Worm (Caenorhabditis elegans): ENCODE results near the gene C16D9.6.

The C16D9.6 gene

ce11 chrV:8215158-8215557 is 35.0 kb downstream of the C16D9.6 start:
- TF ChIP-seq ama-1 (optimal IDR thresholded peaks at IDR 0.05): no peak
- TF ChIP-seq tra-4 (tag; optimal IDR thresholded peaks at IDR 0.05): no peak
- no peak for TF ChIP-seq hmg-4 (GFP tag; optimal IDR thresholded peaks at IDR 0.05)
- no peak for TF ChIP-seq hmbx-1 (tag; optimal IDR thresholded peaks at IDR 0.05)
- no peak for TF ChIP-seq pes-1 (GFP tag; IDR thresholded peaks at IDR 0.05)
- no peak for TF ChIP-seq ceh-13 (GFP tag; optimal IDR thresholded peaks at IDR 0.05)
- no peak for TF ChIP-seq ets-7 (tag; optimal IDR thresholded peaks at IDR 0.05)
- no peak for TF ChIP-seq flt-1 (GFP tag; IDR thresholded peaks at IDR 0.05)
- TF ChIP-seq tbx-37 (GFP tag; conservative IDR thresholded peaks at IDR 0.05): no peak
- TF ChIP-seq ceh-36 (tag; optimal IDR thresholded peaks at IDR 0.05): no peak
- TF ChIP-seq scrt-1 (GFP tag; IDR thresholded peaks at IDR 0.05): no peak
- TF ChIP-seq F13C5.2 (tag; optimal IDR thresholded peaks at IDR 0.05): no peak
- TF ChIP-seq aly-1 (tag; optimal IDR thresholded peaks at IDR 0.05): no peak
- no peak for TF ChIP-seq tbx-11 (GFP tag; IDR thresholded peaks at IDR 0.05)
- TF ChIP-seq hnd-1 (tag; optimal IDR thresholded peaks at IDR 0.05): no peak
- no peak for TF ChIP-seq sea-1 (GFP tag; conservative IDR thresholded peaks at IDR 0.05)
- no peak for TF ChIP-seq B0310.2 (tag; optimal IDR thresholded peaks at IDR 0.05)

DNA sequence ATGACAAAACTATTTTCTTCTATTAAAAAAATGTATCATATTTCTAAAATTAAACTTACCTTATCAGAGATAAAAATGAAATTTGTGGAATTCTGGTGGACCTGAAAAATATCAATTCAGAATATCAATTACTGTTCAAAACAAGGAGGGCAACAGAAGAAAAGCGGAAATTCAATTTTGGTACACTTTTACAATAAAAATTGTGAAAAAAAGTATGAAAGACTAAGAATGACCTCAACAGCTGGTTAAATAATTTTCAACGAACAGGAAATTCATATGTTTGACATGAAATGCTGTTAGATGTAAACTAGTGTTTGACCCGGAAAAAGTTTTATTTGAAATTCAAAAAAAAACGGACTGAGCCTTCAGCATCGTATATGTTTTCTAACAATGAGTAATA is 36.2 kb downstream of the C16D9.6 start, which contains the start of gene K07C11.7:
K07C11.7 (minus strand) TSS at position 101 of the 400 bp plus-strand sequence.
- TF ChIP-seq hmbx-1 (tag; optimal IDR thresholded peaks at IDR 0.05): no peak
- TF ChIP-seq aly-1 (tag; optimal IDR thresholded peaks at IDR 0.05): no peak

DNA sequence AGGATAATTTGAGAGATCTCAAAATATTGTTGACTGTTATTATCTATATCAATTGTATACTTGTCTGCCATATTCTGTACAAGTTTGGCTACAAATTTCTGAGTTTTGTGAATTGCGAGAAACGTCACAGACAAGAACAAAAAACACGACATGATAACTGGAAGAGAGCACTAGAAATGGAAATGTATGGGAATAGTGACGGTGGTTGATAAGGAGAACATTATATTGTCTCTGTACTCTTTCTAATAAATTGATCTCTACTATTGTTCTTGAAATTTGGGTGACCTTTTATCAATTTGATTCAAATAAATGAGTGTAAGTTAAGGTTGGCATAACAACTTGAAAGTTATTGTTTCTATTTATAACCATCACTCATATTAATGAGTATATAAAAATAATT is 37.3 kb downstream of the C16D9.6 start:
- TF ChIP-seq scrt-1 (GFP tag; IDR thresholded peaks at IDR 0.05) (no peak), tbx-11 (GFP tag; IDR thresholded peaks at IDR 0.05) (no peak), ama-1 (optimal IDR thresholded peaks at IDR 0.05) (no peak), flt-1 (GFP tag; IDR thresholded peaks at IDR 0.05) (no peak), pes-1 (GFP tag; IDR thresholded peaks at IDR 0.05) (no peak), aly-1 (tag; optimal IDR thresholded peaks at IDR 0.05) (no peak), sea-1 (GFP tag; conservative IDR thresholded peaks at IDR 0.05) (no peak), ceh-36 (tag; optimal IDR thresholded peaks at IDR 0.05) (no peak), ceh-13 (GFP tag; optimal IDR thresholded peaks at IDR 0.05) (no peak), hmbx-1 (tag; optimal IDR thresholded peaks at IDR 0.05) (no peak)

ce11 chrV:8211993-8212392 is 38.1 kb downstream of the C16D9.6 start:
- TF ChIP-seq hmbx-1 (tag; optimal IDR thresholded peaks at IDR 0.05) (no peak), hmg-4 (GFP tag; optimal IDR thresholded peaks at IDR 0.05) (no peak), flt-1 (GFP tag; IDR thresholded peaks at IDR 0.05) (no peak), F13C5.2 (tag; optimal IDR thresholded peaks at IDR 0.05) (no peak), ceh-36 (tag; optimal IDR thresholded peaks at IDR 0.05) (no peak), tbx-11 (GFP tag; IDR thresholded peaks at IDR 0.05) (no peak), tra-4 (tag; optimal IDR thresholded peaks at IDR 0.05) (no peak), aly-1 (tag; optimal IDR thresholded peaks at IDR 0.05) (no peak), tbx-37 (GFP tag; conservative IDR thresholded peaks at IDR 0.05) (no peak), sea-1 (GFP tag; conservative IDR thresholded peaks at IDR 0.05) (no peak), scrt-1 (GFP tag; IDR thresholded peaks at IDR 0.05) (no peak), ama-1 (optimal IDR thresholded peaks at IDR 0.05) (no peak), ceh-13 (GFP tag; optimal IDR thresholded peaks at IDR 0.05) (no peak), B0310.2 (tag; optimal IDR thresholded peaks at IDR 0.05) (no peak), pes-1 (GFP tag; IDR thresholded peaks at IDR 0.05) (no peak), hnd-1 (tag; optimal IDR thresholded peaks at IDR 0.05) (no peak), ets-7 (tag; optimal IDR thresholded peaks at IDR 0.05) (no peak)

DNA sequence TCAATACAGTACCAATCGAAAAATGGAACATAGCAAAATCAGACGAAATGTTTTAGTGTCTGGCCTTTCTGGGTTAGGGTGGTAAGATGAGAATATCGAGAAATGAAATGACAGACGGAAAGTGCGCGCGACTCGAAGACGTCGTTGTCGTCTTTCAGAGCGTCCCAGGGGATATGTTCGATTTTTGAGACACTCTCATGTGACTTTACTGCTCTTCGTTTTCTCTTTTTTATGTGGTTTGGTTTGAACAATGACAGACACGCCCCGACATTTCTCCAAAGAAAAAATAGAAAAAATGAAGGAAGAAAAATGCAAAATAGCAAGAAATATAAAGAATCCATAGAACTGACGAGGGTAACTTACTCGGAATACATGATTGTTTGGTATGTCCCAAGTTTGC is 39.6 kb downstream of the C16D9.6 start:
- TF ChIP-seq ceh-36 (tag; optimal IDR thresholded peaks at IDR 0.05) (no peak), tra-4 (tag; optimal IDR thresholded peaks at IDR 0.05) (no peak)

ce11 chrV:8206931-8207330 is 43.2 kb downstream of the C16D9.6 start, which contains the start of gene timp-1:
Gene timp-1, plus strand, starts transcription at chrV:8207235.
- TF ChIP-seq ceh-13 (GFP tag; optimal IDR thresholded peaks at IDR 0.05) (no peak), hmbx-1 (tag; optimal IDR thresholded peaks at IDR 0.05) (no peak)

DNA sequence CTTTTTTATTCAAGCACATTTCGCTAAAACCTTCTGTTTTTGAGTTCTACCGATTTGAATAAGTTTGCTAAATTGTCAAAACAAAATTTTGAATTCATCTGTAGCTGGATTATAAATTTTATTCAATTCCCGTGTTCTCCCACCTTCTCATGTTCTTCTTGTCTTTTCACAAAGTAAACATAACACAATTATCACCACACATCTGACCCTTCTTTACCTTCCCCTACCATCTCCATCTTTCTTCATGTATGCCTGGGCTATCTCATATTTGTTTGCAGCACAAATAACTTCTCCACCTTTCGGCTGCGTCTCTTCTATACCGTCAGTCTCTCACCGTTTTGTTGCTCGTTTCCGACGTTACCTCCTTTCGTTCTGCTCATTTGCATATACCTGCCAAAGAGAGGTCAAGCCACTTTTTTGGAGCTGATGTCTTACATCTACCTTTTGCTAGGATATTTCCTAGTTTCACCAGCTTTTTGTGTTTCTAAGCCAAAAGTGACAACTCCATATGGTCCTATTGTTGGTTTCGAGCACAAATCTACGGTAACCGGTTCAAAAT is 46.9 kb downstream of the C16D9.6 start, which contains the start of gene cest-17:
cest-17 (plus strand) TSS at position 248 of the 559 bp plus-strand sequence.
- no peak for TF ChIP-seq B0310.2 (tag; optimal IDR thresholded peaks at IDR 0.05)
- no peak for TF ChIP-seq hnd-1 (tag; optimal IDR thresholded peaks at IDR 0.05)

DNA sequence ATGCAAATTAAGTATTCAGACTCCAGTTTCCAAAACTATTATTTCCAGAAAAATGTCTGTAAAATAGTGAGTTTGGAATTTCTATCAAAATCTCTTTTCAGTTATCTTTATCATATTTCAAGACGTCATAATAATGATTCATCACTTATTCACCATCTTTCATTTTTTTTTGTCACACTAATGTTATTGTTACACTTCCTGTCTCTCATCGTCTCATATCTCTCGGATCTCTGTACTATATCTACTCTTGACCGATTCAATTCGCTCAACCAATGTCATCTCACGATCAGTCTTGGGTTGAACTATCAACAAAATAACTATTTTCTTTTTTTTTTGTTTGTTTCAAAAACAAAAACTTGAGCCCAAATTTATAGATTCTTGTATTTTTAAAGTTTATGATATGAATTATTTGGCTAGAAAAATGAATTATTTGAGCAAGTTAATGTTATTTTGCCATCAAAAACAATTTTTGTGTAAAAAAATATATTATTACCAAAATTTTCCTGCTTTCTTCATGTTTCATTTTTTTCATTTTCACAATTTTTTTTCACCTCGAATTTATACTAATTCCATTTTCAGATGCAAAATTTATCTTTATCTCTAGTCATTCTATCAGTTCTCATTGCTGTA is 48.8 kb downstream of the C16D9.6 start, which contains the start of gene cri-2:
cri-2 (plus strand) TSS at position 580 of the 630 bp plus-strand sequence.
- TF ChIP-seq tbx-11 (GFP tag; IDR thresholded peaks at IDR 0.05): no peak
- no peak for TF ChIP-seq tra-4 (tag; optimal IDR thresholded peaks at IDR 0.05)
- TF ChIP-seq hmbx-1 (tag; optimal IDR thresholded peaks at IDR 0.05): no peak
- TF ChIP-seq hmg-4 (GFP tag; optimal IDR thresholded peaks at IDR 0.05): no peak
- no peak for TF ChIP-seq tbx-37 (GFP tag; conservative IDR thresholded peaks at IDR 0.05)
- no peak for TF ChIP-seq sea-1 (GFP tag; conservative IDR thresholded peaks at IDR 0.05)
- no peak for TF ChIP-seq scrt-1 (GFP tag; IDR thresholded peaks at IDR 0.05)
- no peak for TF ChIP-seq flt-1 (GFP tag; IDR thresholded peaks at IDR 0.05)
- TF ChIP-seq ets-7 (tag; optimal IDR thresholded peaks at IDR 0.05): no peak
- TF ChIP-seq hnd-1 (tag; optimal IDR thresholded peaks at IDR 0.05): no peak
- TF ChIP-seq B0310.2 (tag; optimal IDR thresholded peaks at IDR 0.05): no peak
- TF ChIP-seq aly-1 (tag; optimal IDR thresholded peaks at IDR 0.05): no peak

Data from whole organism, early embryonic.